Worm (Caenorhabditis elegans): Measurements from ENCODE around the gene F01G10.6.

F01G10.6 gene

DNA sequence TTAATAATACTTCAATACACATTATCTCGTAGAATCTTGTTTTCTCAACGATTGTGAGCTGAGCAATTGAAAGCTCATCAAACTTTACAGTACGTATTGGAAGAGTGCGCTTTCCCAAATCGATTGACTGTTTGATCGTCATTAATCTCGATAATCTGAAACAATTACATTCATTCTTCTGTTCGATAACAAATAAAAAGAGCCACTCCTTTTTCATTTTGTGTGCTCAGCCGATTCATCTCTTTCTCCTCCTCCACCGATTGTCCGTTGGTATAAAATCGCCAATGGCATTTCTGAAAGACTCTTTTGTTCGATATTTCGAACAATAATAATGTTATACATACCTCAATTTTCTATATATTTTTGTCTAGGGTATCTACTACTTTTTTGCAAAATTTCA is 3.7 kb downstream of the F01G10.6 start, which contains the start of gene nas-12:
TSS of gene nas-12 (plus strand) at position 301 of the 400 bp plus-strand sequence.
- TF ChIP-seq ceh-6 (GFP tag; optimal IDR thresholded peaks at IDR 0.05) (no peak), K02D7.2 (tag; optimal IDR thresholded peaks at IDR 0.05) (no peak), hlh-30 (tag; optimal IDR thresholded peaks at IDR 0.05; ENCODE audit: insufficient read depth) (no peak), hlh-13 (GFP tag; optimal IDR thresholded peaks at IDR 0.05) (no peak), unc-3 (GFP tag; conservative IDR thresholded peaks at IDR 0.05) (no peak), unc-3 (tag; optimal IDR thresholded peaks at IDR 0.05) (no peak)

DNA sequence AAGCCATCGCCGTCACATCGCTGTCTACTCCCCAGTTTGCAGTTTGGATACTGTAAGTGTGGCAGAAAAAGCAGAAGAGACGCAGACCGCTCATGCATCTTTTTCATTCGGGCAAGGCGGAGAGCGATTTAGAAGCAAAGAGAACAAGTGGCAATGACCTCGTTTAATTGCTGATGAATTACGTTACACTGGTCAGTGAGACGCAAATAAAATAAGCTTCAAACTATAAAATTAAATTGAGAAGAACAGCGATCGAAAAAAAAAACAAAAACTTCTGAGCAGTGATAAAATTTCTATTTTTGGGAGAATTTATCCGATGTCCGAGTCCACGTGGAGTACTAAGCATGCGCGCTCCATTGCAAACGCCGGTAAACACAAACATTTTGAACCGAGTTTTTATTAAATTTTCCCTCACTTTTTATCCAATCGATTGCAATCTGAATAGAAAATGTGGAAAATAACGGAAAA is 5.3 kb downstream of the F01G10.6 start, which contains the start of gene C24F3.2:
TSS of gene C24F3.2 (plus strand) at position 418 of the 468 bp plus-strand sequence.
- TF ChIP-seq elt-2 (tag; optimal IDR thresholded peaks at IDR 0.05) (no peak), syd-9 (tag; optimal IDR thresholded peaks at IDR 0.05) (peak; percentile 6), C08G9.2 (tag; optimal IDR thresholded peaks at IDR 0.05) (no peak), nfya-1 (tag; optimal IDR thresholded peaks at IDR 0.05) (peak; percentile 17), ceh-30 (tag; optimal IDR thresholded peaks at IDR 0.05) (no peak), ref-2 (tag; optimal IDR thresholded peaks at IDR 0.05) (peak; percentile 68), zip-5 (tag; optimal IDR thresholded peaks at IDR 0.05) (peak; percentile 5), tbx-2 (tag; optimal IDR thresholded peaks at IDR 0.05) (peak; percentile 30), unc-86 (tag; optimal IDR thresholded peaks at IDR 0.05) (no peak), ceh-22 (tag; optimal IDR thresholded peaks at IDR 0.05) (no peak), unc-42 (tag; optimal IDR thresholded peaks at IDR 0.05) (peak; percentile 75), ceh-2 (tag; optimal IDR thresholded peaks at IDR 0.05) (peak; percentile 26), ceh-31 (tag; optimal IDR thresholded peaks at IDR 0.05) (peak; percentile 64), fkh-10 (GFP tag; optimal IDR thresholded peaks at IDR 0.05) (no peak), rnt-1 (tag; optimal IDR thresholded peaks at IDR 0.05) (peak; percentile 21), ceh-18 (tag; optimal IDR thresholded peaks at IDR 0.05) (peak; percentile 29)

DNA sequence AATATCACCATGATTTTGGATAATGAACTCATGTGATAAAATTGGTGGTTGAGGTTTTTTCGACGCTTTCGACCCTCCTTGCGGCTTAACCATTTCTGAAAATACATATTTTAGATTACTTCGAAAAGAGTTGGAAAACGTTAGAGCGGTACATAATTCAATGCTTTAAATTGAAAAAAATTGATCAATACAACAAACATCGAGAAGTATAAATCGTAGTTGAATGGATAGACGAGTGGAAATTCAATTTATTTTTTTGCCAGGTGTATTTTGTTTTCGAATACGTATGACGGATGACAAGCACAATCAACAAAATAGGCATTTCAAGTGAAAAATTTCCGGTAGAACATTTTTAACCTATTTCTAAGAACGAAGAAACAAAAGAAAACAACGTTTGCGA is 6.2 kb downstream of the F01G10.6 start, which contains the start of gene tram-1:
TSS of gene tram-1 (minus strand) at position 101 of the 400 bp plus-strand sequence.
- TF ChIP-seq dve-1 (tag; optimal IDR thresholded peaks at IDR 0.05) = no peak
- TF ChIP-seq tbx-2 (tag; optimal IDR thresholded peaks at IDR 0.05) = no peak
- no peak for TF ChIP-seq fkh-6 (tag; optimal IDR thresholded peaks at IDR 0.05)
- TF ChIP-seq elt-2 (tag; optimal IDR thresholded peaks at IDR 0.05) = no peak
- TF ChIP-seq gmeb-2 (tag; optimal IDR thresholded peaks at IDR 0.05) = no peak
- TF ChIP-seq ref-2 (tag; optimal IDR thresholded peaks at IDR 0.05) = no peak
- TF ChIP-seq pax-1 (tag; optimal IDR thresholded peaks at IDR 0.05) = no peak
- TF ChIP-seq pag-3 (tag; optimal IDR thresholded peaks at IDR 0.05; ENCODE audit: borderline replicate concordance) = no peak
- TF ChIP-seq Y22D7AL.16 (tag; optimal IDR thresholded peaks at IDR 0.05) = no peak
- TF ChIP-seq C38D4.7 (GFP tag; optimal IDR thresholded peaks at IDR 0.05) = no peak
- no peak for TF ChIP-seq ceh-22 (tag; optimal IDR thresholded peaks at IDR 0.05)
- TF ChIP-seq mec-3 (tag; optimal IDR thresholded peaks at IDR 0.05; ENCODE audit: borderline replicate concordance) = no peak
- no peak for TF ChIP-seq hlh-6 (tag; optimal IDR thresholded peaks at IDR 0.05)
- TF ChIP-seq ceh-24 (tag; optimal IDR thresholded peaks at IDR 0.05) = no peak
- TF ChIP-seq npax-4 (tag; optimal IDR thresholded peaks at IDR 0.05) = no peak
- no peak for TF ChIP-seq che-1 (tag; optimal IDR thresholded peaks at IDR 0.05)
- TF ChIP-seq unc-55 (GFP tag; optimal IDR thresholded peaks at IDR 0.05) = no peak
- TF ChIP-seq ceh-9 (tag; optimal IDR thresholded peaks at IDR 0.05) = no peak
- TF ChIP-seq lin-11 (tag; optimal IDR thresholded peaks at IDR 0.05) = no peak

DNA sequence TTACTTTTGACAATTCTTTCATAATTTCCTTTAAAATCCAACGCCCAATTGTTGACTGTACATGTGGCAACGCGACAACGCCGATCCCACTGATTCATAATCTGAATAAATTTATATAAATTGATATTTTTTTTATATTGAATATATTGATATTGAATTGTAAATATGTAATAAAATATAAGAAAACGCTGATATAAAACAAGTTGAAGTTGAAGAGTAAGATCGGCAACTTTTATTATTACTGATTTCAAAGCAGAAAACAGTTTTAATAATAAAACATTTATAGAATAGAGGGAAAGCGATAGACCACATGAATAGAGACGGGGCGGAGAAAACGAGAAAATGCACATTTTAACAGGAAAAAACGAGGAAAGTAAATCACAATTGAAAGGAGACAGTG is 8.2 kb downstream of the F01G10.6 start, which contains the start of gene qns-1:
TSS of gene qns-1 (minus strand) at position 101 of the 400 bp plus-strand sequence.
- TF ChIP-seq madf-2 (tag; optimal IDR thresholded peaks at IDR 0.05) = no peak
- no peak for TF ChIP-seq C08G9.2 (tag; optimal IDR thresholded peaks at IDR 0.05)
- TF ChIP-seq sdc-2 (tag; optimal IDR thresholded peaks at IDR 0.05) = no peak
- TF ChIP-seq elt-4 (tag; optimal IDR thresholded peaks at IDR 0.05) = no peak
- no peak for TF ChIP-seq pha-2 (tag; optimal IDR thresholded peaks at IDR 0.05)
- no peak for TF ChIP-seq lin-11 (tag; optimal IDR thresholded peaks at IDR 0.05)
- TF ChIP-seq ets-4 (tag; optimal IDR thresholded peaks at IDR 0.05) = no peak
- TF ChIP-seq rnt-1 (tag; optimal IDR thresholded peaks at IDR 0.05) = no peak
- TF ChIP-seq F13H6.1 (tag; optimal IDR thresholded peaks at IDR 0.05) = no peak
- TF ChIP-seq ceh-18 (tag; optimal IDR thresholded peaks at IDR 0.05) = no peak
- TF ChIP-seq ahr-1 (tag; optimal IDR thresholded peaks at IDR 0.05) = no peak
- TF ChIP-seq pat-9 (tag; optimal IDR thresholded peaks at IDR 0.05) = no peak
- no peak for TF ChIP-seq ceh-9 (tag; optimal IDR thresholded peaks at IDR 0.05)
- TF ChIP-seq ceh-14 (tag; optimal IDR thresholded peaks at IDR 0.05) = no peak
- TF ChIP-seq fkh-10 (GFP tag; optimal IDR thresholded peaks at IDR 0.05) = no peak
- TF ChIP-seq fkh-6 (tag; optimal IDR thresholded peaks at IDR 0.05) = no peak
- TF ChIP-seq npax-4 (tag; optimal IDR thresholded peaks at IDR 0.05) = no peak

Measured in whole organism, late embryonic.